Fruit fly (Drosophila melanogaster) ovary, adult (tissue): ENCODE measurements around the gene CG17959.

Experiments used
- CG17801 ChIP-seq: fragments of 200-800 bp; optimal IDR thresholded peaks from 2 replicates; lab custom pipeline; 2019; ENCODE audit warnings: missing biosample characterization, mild to moderate bottlenecking, missing genetic modification characterization, moderate library complexity; ENCODE audit not compliant: partially characterized antibody

CG17959 gene

DNA sequence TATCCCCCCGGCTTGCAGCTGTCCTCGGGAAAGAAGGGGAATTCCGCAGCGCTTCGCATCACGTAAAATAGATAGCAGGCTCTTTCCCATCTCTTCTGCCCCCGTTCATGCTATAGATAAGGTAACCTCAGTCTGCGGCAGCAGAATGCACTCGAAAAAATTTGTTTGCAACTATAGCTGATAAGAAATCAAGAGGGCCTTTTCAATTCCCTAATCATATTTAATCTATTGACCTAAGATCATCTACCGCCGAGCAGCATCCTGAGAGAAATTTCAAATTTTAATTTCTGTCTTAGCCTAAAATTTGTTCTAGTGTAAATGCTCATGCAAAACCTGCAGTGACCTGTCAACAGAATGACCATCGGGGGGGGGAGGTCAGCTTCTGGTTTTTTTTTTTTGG lies 9.7 kb downstream of the CG17959 start:
- no peak for TF ChIP-seq CG17801 (GFP tag; lab: Kevin White, UChicago)

dm6 chrX:2963171-2963570 lies 16.3 kb downstream of the CG17959 start:
- no peak for TF ChIP-seq CG17801 (GFP tag; lab: Kevin White, UChicago)

DNA sequence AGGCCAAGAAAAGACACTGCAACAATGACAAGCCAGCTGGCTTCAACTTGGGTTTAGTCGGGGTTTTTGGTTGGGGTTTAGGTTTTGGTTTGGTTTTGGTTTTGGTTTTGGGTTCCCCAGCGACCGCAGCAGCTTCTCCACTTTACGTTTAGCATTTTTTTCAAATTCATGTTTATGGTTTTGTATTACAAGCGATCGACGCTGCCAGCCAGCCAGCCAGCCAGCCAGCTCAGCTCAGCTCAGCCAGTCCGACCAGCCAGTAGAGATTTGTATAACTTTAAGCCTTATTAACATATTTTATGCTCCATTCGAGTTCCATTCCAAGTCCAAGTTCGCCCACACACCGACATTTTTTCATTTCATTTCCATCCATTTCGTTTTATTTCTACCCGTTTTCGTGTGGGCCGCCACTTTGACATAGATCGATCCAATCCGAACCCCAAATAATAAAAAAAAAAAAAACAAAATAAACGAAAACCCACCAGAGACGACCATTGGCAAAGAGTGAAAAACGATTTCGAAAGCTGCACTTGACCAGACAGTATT lies 17.0 kb downstream of the CG17959 start:
- TF ChIP-seq CG17801 (GFP tag; lab: Kevin White, UChicago) = no peak

DNA sequence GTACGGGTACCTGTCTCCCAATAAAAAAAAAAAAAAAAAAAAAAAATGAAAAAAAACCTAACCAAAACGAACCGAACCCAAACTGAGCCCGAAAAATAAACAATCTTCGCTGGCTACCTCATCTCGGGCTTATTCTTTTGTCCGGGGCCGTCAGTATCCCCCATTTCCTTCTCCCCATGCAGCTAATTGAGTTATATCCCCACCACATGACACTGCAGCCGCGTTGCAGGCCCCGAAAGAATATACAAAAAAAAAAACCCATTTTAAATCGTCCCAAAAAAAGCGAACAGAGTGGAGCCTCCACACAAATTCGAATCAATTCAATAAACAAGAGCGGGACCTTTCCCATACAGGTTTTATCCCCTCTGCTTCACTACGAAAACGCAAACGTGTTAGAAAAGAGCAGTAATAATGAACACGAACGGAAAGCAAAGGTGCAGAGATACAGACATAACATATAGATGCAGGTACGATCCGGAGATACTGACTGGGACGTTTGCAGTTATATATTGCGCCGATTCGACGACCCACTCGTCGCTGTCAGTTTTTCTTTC lies 17.9 kb downstream of the CG17959 start:
- no peak for TF ChIP-seq CG17801 (GFP tag; lab: Kevin White, UChicago)

DNA sequence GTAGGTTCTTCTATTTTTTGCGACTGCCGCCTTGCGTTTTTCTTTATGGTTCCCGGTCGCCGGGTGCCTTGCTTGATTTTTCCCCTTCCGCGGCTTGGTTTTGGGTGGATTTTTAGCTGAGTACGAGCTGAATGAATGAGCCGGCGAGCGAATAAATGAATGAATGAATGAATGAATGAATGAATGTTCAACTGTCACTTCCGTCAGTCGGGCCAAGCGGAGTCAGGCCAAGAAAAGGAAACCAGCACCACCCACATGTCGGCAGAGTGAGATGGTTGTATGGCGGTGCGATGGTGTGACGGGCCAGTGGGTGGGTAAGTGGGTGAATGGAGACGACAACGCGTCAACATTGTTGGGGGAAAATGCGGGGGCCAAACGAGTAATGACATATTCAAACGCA lies 22.1 kb downstream of the CG17959 start:
- TF ChIP-seq CG17801 (GFP tag; lab: Kevin White, UChicago) = no peak

DNA sequence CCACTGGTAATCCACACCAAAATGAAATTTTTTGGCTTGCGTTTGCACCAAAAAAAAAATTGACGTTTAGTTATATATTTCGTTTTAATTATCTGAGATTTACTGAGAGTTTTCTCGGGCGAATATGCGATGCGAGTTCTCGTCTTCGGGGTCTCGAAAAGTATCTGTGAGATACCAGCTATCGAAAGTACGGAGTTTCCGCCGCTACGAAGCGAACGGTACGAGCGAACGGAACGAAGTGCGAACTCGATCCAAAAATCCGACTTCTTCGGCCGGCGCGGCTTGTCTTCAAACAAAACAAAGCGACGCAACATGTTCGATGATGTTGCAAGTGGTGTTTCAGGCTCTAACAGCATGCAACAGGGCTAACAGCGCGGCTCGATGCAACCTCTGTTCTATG lies 26.7 kb downstream of the CG17959 start, which contains the start of gene rst:
Gene rst, minus strand, starts transcription at position 242 of the 400 bp plus-strand sequence.
- no peak for TF ChIP-seq CG17801 (GFP tag; lab: Kevin White, UChicago)

- no peak for TF ChIP-seq CG17801 (GFP tag; lab: Kevin White, UChicago)
Measured at dm6 chrX:2977857-2978473, 31.1 kb downstream of the CG17959 start.

DNA sequence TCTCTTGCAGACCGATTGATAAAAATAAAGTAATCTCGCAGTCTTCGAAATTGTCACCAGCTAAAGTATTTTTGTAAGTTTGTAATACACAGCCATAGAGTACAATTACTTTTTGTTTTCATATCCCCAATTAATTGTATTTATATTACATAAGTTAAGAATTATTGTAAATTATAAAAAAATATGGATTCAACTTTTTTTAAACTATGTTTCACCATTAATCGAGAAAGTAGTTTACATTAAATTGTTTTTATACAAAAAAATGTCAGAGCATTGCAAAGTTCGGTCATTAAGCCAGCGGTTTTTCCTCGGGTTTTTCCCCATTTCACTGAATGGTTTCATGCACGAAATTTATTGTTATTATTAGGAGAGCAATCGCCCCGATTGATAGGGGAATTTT lies 33.4 kb downstream of the CG17959 start:
- no peak for TF ChIP-seq CG17801 (GFP tag; lab: Kevin White, UChicago)

dm6 chrX:2982441-2982995 lies 35.6 kb downstream of the CG17959 start:
- no peak for TF ChIP-seq CG17801 (GFP tag; lab: Kevin White, UChicago)

DNA sequence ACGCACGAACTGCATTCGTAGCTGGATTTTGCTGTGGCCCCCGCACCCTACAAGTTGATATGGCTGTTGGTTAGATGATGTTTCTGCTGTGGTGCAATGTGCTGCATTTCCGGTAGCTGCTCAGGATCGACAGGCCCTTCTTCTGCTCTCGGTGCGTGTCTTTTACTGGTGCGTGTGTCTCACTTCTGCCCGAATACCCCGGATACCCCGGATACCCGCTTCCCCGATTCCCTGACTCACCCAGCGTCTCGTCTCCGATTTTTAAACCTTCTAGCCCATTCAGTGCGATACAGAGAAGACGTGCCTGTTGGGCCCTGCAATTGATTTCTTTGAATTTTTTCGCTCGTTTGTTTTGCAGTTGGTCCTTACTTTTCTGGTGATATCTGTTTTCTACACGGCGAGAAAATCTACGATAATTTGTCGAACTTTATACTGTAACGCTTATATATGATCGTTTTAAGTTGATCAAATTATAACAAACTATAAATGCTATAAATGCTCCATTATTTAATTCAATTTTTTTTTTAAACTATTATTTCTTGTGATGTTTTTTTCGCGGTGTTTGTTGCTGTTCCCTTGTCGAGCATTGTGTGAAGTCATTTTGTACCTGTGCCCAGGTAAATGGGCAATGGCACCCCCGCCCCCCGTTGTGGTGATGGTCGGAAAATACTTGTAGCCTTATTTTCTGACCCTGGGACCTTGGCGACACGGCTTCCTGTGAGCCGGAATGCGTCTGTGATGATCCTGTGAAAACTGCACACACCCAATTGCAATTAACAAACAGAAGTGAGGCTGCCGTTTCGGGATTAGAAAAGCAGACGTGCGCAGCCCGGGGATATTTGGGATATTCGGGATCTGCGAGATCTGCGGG lies 38.2 kb downstream of the CG17959 start:
- TF ChIP-seq CG17801 (GFP tag; lab: Kevin White, UChicago) = no peak

DNA sequence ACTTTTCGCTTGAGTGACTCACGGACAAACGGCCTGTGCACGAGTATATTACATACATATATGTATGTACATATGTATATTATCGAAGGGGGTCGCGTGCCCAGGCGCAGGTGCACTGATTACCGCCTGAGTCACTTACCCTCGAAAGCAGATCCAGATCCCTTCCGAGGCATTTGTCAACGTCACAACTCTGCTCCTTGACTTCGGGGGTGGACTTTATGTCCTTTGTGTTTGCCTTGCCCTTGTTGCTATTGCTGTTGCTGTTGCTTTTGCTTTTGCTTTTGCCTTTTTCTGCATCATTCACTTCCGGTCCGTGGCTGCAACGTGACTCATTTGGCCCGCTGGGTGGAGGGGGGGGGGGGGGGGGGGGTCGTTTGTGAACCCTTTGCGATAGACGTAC lies 40.4 kb downstream of the CG17959 start:
- TF ChIP-seq CG17801 (GFP tag; lab: Kevin White, UChicago) = no peak

dm6 chrX:2989332-2989731 lies 42.4 kb downstream of the CG17959 start:
- TF ChIP-seq CG17801 (GFP tag; lab: Kevin White, UChicago) = no peak

DNA sequence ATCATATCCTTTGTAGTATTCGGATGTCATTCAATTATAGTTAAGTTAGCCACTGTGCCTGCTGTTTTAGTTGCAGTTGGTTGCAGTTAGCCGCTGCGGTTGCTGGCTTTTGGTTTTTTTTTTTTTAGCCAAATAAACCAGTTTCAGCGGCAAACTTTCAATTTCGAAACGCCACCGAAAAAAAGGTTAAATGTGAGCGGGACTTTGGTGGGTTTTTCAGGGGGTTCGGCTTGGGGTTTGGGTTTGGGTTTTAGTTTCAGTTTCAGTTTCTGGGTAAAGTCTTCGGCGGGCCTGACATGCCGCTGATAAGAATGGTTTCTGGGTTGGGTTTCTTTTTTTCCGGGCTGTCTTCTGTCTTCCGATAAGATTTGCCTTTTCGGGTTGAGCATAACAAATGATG lies 44.1 kb downstream of the CG17959 start:
- no peak for TF ChIP-seq CG17801 (GFP tag; lab: Kevin White, UChicago)

DNA sequence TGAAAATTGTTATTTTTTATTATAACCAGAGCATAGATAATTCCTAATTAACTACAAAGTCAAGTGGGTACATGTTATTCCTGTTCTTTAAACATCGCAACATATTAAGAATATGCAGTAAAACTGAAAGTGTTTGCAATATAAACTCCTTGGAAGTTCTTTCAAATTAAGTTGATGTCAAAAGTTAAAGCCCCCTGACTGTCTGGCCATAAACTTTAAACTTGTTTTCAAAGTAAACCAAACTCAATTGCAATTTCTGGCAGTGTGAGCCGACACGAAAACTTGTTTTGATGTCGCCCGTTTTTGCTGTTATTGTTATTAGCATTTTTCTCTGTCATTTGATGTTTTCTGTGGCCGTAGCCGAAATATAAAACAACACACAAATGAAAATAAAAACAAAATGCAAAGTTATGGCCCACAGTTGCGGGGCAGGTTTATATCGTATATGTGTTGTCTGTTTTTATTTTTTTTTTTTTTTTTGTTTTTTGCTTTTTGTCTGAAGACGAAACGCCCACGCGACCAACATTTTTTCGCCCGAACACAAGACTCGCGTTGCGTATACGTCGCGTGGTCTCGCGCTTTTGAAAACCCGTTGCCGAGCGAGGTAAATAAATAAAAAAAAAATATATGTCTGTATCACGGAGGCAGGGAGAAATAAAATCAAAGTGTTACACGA lies 46.3 kb downstream of the CG17959 start:
- TF ChIP-seq CG17801 (GFP tag; lab: Kevin White, UChicago) = no peak
